Worm (Caenorhabditis elegans) whole organism, L4 larva: ENCODE measurements around the gene dct-18.

Experiments used
- F10B5.3 ChIP-seq: sonication (generic microtip); optimal IDR thresholded peaks from 2 replicates; lab custom pipeline; 2016; ENCODE audit warnings: mild to moderate bottlenecking, missing genetic modification characterization, missing compliant biosample characterization
- T20F7.1 ChIP-seq: fragments of 200-800 bp; sonication (Bioruptor generic); optimal IDR thresholded peaks from 2 replicates; lab custom pipeline; 2018; ENCODE audit warnings: mild to moderate bottlenecking, missing genetic modification characterization, missing compliant biosample characterization
- Y105C5A.15 ChIP-seq: fragments of 200-800 bp; sonication (Bioruptor generic); IDR thresholded peaks from 2 replicates; pipeline ENCODE4 v1.3.6; 2022; ENCODE audit warnings: missing genetic modification characterization, missing compliant biosample characterization
- Y5F2A.4 ChIP-seq: fragments of 200-800 bp; sonication (Bioruptor generic); optimal IDR thresholded peaks from 2 replicates; lab custom pipeline; 2018; ENCODE audit warnings: mild to moderate bottlenecking, missing genetic modification characterization, missing compliant biosample characterization
- Y75B8A.6 ChIP-seq: fragments of 200-800 bp; sonication (Bioruptor generic); IDR thresholded peaks from 2 replicates; pipeline ENCODE4 v1.3.6; 2022; ENCODE audit warnings: missing genetic modification reagents, missing genetic modification characterization, missing compliant biosample characterization
- aha-1 ChIP-seq: fragments of 150-350 bp; peaks from one replicate; lab custom pipeline; 2014; ENCODE audit warnings: missing biosample characterization, missing genetic modification characterization
- arid-1 ChIP-seq: fragments of 200-800 bp; sonication (Bioruptor generic); conservative IDR thresholded peaks from 2 replicates; pipeline ENCODE4 v1.3.6; 2022; ENCODE audit warnings: missing genetic modification reagents, missing genetic modification characterization, missing compliant biosample characterization
- attf-4 ChIP-seq: sonication (generic microtip); optimal IDR thresholded peaks from 3 replicates; lab custom pipeline; 2017; ENCODE audit warnings: missing biosample characterization, missing genetic modification characterization
- cey-2 ChIP-seq: sonication (generic microtip); optimal IDR thresholded peaks from 3 replicates; lab custom pipeline; 2017; ENCODE audit warnings: missing genetic modification characterization, mild to moderate bottlenecking, missing compliant biosample characterization, antibody characterized with exemption, borderline replicate concordance; ENCODE audit not compliant: insufficient read depth
- daf-16 ChIP-seq, 3 experiments: sonication (generic microtip); optimal IDR thresholded peaks; 2 replicates each; lab custom pipeline; 2016 to 2017; ENCODE audit warnings: missing genetic modification characterization in 3 of 3, missing genetic modification reagents in 3 of 3, mild to moderate bottlenecking in 2 of 3, missing compliant biosample characterization in 2 of 3, missing biosample characterization in 1 of 3, moderate library complexity in 1 of 3
- daf-19 ChIP-seq: fragments of 200-800 bp; sonication (Bioruptor generic); conservative IDR thresholded peaks from 2 replicates; pipeline ENCODE4 v1.3.6; 2022; ENCODE audit warnings: missing genetic modification characterization, missing compliant biosample characterization
- dmd-6 ChIP-seq: fragments of 200-800 bp; sonication (Bioruptor generic); IDR thresholded peaks from 2 replicates; pipeline ENCODE4 v1.3.6; 2022; ENCODE audit warnings: missing genetic modification reagents, missing genetic modification characterization, missing compliant biosample characterization
- dmd-9 ChIP-seq: fragments of 200-800 bp; sonication (Bioruptor generic); IDR thresholded peaks from 2 replicates; pipeline ENCODE4 v1.3.6; 2022; ENCODE audit warnings: missing genetic modification reagents, missing genetic modification characterization, missing compliant biosample characterization
- duxl-1 ChIP-seq: sonication (generic microtip); optimal IDR thresholded peaks from 2 replicates; lab custom pipeline; 2016; ENCODE audit warnings: mild to moderate bottlenecking, missing genetic modification characterization, moderate library complexity, missing compliant biosample characterization; ENCODE audit not compliant: poor library complexity
- dve-1 ChIP-seq: sonication (generic microtip); optimal IDR thresholded peaks from 2 replicates; lab custom pipeline; 2017; ENCODE audit warnings: antibody characterized with exemption, mild to moderate bottlenecking, missing genetic modification characterization, missing compliant biosample characterization; ENCODE audit not compliant: insufficient read depth
- egl-43 ChIP-seq: fragments of 200-800 bp; sonication (Bioruptor generic); IDR thresholded peaks from 2 replicates; pipeline ENCODE4 v1.3.6; 2022; ENCODE audit warnings: missing genetic modification reagents, missing genetic modification characterization, missing compliant biosample characterization
- gei-8 ChIP-seq: fragments of 200-800 bp; sonication (Bioruptor generic); optimal IDR thresholded peaks from 2 replicates; lab custom pipeline; 2018; ENCODE audit warnings: mild to moderate bottlenecking, missing genetic modification characterization, missing compliant biosample characterization
- hlh-11 ChIP-seq: fragments of 200-800 bp; sonication (Bioruptor generic); optimal IDR thresholded peaks from 2 replicates; lab custom pipeline; 2018; ENCODE audit warnings: mild to moderate bottlenecking, missing genetic modification characterization, missing compliant biosample characterization
- lin-15B ChIP-seq: fragments of 150-350 bp; sonication (generic microtip); optimal IDR thresholded peaks from 3 replicates; lab custom pipeline; 2014; ENCODE audit warnings: missing biosample characterization, missing genetic modification characterization
- lin-38 ChIP-seq: fragments of 200-800 bp; sonication (Bioruptor generic); IDR thresholded peaks from 2 replicates; pipeline ENCODE4 v1.3.6; 2022; ENCODE audit warnings: missing genetic modification reagents, missing genetic modification characterization, missing compliant biosample characterization
- lin-39 ChIP-seq: fragments of 150-350 bp; optimal IDR thresholded peaks from 2 replicates; lab custom pipeline; 2014; ENCODE audit warnings: missing biosample characterization, missing genetic modification reagents, missing genetic modification characterization
- lsy-2 ChIP-seq, 2 experiments: fragments of 150-350 bp in 1 of 2; sonication (generic microtip) in 1 of 2; optimal IDR thresholded peaks; 2 replicates each; lab custom pipeline; 2014 to 2017; ENCODE audit warnings: missing biosample characterization in 2 of 2, missing genetic modification characterization in 2 of 2
- madf-9 ChIP-seq: fragments of 200-800 bp; sonication (Bioruptor generic); conservative IDR thresholded peaks from 2 replicates; pipeline ENCODE4 v1.3.6; 2022; ENCODE audit warnings: missing genetic modification reagents, missing genetic modification characterization, missing compliant biosample characterization
- mdt-29 ChIP-seq: fragments of 200-800 bp; sonication (Bioruptor generic); IDR thresholded peaks from 2 replicates; pipeline ENCODE4 v1.3.6; 2022; ENCODE audit warnings: missing genetic modification reagents, missing genetic modification characterization, missing compliant biosample characterization
- nhr-10 ChIP-seq: fragments of 150-350 bp; optimal IDR thresholded peaks from 2 replicates; lab custom pipeline; 2014; ENCODE audit warnings: missing biosample characterization, missing genetic modification characterization
- nhr-102 ChIP-seq: sonication (generic microtip); optimal IDR thresholded peaks from 2 replicates; lab custom pipeline; 2016; ENCODE audit warnings: mild to moderate bottlenecking, missing genetic modification characterization, moderate library complexity, missing compliant biosample characterization
- nhr-28 ChIP-seq: fragments of 150-350 bp; optimal IDR thresholded peaks from 2 replicates; lab custom pipeline; 2014; ENCODE audit warnings: missing biosample characterization, missing genetic modification characterization
- pha-4 ChIP-seq, 2 experiments: fragments of 150-350 bp in 1 of 2; fragments of 200-800 bp in 1 of 2; sonication (Bioruptor generic) in 1 of 2; IDR thresholded peaks in 1 of 2; optimal IDR thresholded peaks in 1 of 2; 2 replicates each; pipeline versions ENCODE4 v1.3.6 to Lab custom; 2014 to 2022; ENCODE audit warnings: missing genetic modification characterization in 2 of 2, missing genetic modification reagents in 2 of 2, missing biosample characterization in 1 of 2, missing compliant biosample characterization in 1 of 2
- php-3 ChIP-seq: fragments of 200-800 bp; sonication (Bioruptor generic); IDR thresholded peaks from 2 replicates; pipeline ENCODE4 v1.3.6; 2022; ENCODE audit warnings: missing genetic modification reagents, missing genetic modification characterization, missing compliant biosample characterization
- pqm-1 ChIP-seq: sonication (generic microtip); optimal IDR thresholded peaks from 2 replicates; lab custom pipeline; 2017; ENCODE audit warnings: missing biosample characterization, missing genetic modification characterization
- skn-1 ChIP-seq: fragments of 150-350 bp; optimal IDR thresholded peaks from 2 replicates; lab custom pipeline; 2014; ENCODE audit warnings: missing biosample characterization, missing genetic modification characterization
- spr-3 ChIP-seq: fragments of 200-800 bp; sonication (Bioruptor generic); optimal IDR thresholded peaks from 2 replicates; lab custom pipeline; 2018; ENCODE audit warnings: mild to moderate bottlenecking, missing genetic modification characterization, missing compliant biosample characterization
- tag-97 ChIP-seq: fragments of 200-800 bp; sonication (Bioruptor generic); IDR thresholded peaks from 2 replicates; pipeline ENCODE4 v1.3.6; 2022; ENCODE audit warnings: missing genetic modification characterization, missing compliant biosample characterization
- zfp-3 ChIP-seq: fragments of 200-800 bp; sonication (Bioruptor generic); conservative IDR thresholded peaks from 2 replicates; pipeline ENCODE4 v1.3.6; 2022; ENCODE audit warnings: missing genetic modification reagents, missing genetic modification characterization, missing compliant biosample characterization
- zip-11 ChIP-seq: fragments of 200-800 bp; sonication (Bioruptor generic); IDR thresholded peaks from 2 replicates; pipeline ENCODE4 v1.3.6; 2022; ENCODE audit warnings: missing genetic modification characterization, missing compliant biosample characterization
- ztf-11 ChIP-seq: fragments of 150-350 bp; optimal IDR thresholded peaks from 2 replicates; lab custom pipeline; 2014; ENCODE audit warnings: missing biosample characterization, missing genetic modification characterization

Gene dct-18

ce11 chrII:12892407-12892806, 39.3 kb upstream of the dct-18 start:
- TF ChIP-seq pqm-1 (tag; lab: Kevin White, UChicago) (peak; percentile 74), arid-1 (GFP tag; lab: Robert Waterston, UW) (no peak), hlh-11 (tag; lab: Kevin White, UChicago) (peak; percentile 27), aha-1 (tag; lab: Kevin White, UChicago) (no peak), egl-43 (no peak), tag-97 (GFP tag; lab: Robert Waterston, UW) (no peak), daf-19 (no peak), skn-1 (tag; lab: Kevin White, UChicago) (no peak), dmd-9 (GFP tag; lab: Robert Waterston, UW) (no peak), attf-4 (tag; lab: Kevin White, UChicago) (no peak), daf-16 (GFP tag; optimal IDR thresholded peaks at IDR 0.05; lab: Kevin White, UChicago) (no peak), daf-16 (tag; optimal IDR thresholded peaks at IDR 0.05; lab: Kevin White, UChicago) (peak; percentile 88), php-3 (GFP tag; lab: Robert Waterston, UW) (peak; percentile 88), dmd-6 (peak; percentile 26; the same call in 1 of the 2 replicates), lin-38 (no peak), duxl-1 (tag; lab: Kevin White, UChicago) (no peak), cey-2 (tag; lab: Kevin White, UChicago) (no peak), zip-11 (no peak), nhr-28 (tag; lab: Kevin White, UChicago) (peak; percentile 74), ztf-11 (tag; lab: Kevin White, UChicago) (no peak), pha-4 (GFP tag; IDR thresholded peaks at IDR 0.05; lab: Robert Waterston, UW) (no peak), pha-4 (tag; optimal IDR thresholded peaks at IDR 0.05; lab: Kevin White, UChicago) (no peak), Y75B8A.6 (GFP tag; lab: Robert Waterston, UW) (no peak), madf-9 (no peak), lsy-2 (tag; optimal IDR thresholded peaks at IDR 0.05; lab: Kevin White, UChicago) (no peak), zfp-3 (GFP tag; lab: Robert Waterston, UW) (no peak), F10B5.3 (tag; lab: Kevin White, UChicago) (no peak), gei-8 (GFP tag; lab: Kevin White, UChicago) (no peak), T20F7.1 (GFP tag; lab: Kevin White, UChicago) (no peak), lin-39 (tag; lab: Kevin White, UChicago) (no peak), Y5F2A.4 (GFP tag; lab: Kevin White, UChicago) (no peak), lin-15B (tag; lab: Kevin White, UChicago) (no peak), Y105C5A.15 (no peak), nhr-102 (tag; lab: Kevin White, UChicago) (peak; percentile 56)

ce11 chrII:12895078-12895670, 36.5 kb upstream of the dct-18 start, which contains the start of the genes clec-62 and clec-63:
clec-62 (minus strand) TSS chrII:12895128.
clec-63 (plus strand) TSS chrII:12895638.
- TF ChIP-seq madf-9 (no peak), Y105C5A.15 (no peak), mdt-29 (GFP tag; lab: Robert Waterston, UW) (no peak), dve-1 (tag; lab: Kevin White, UChicago) (peak; percentile 64), php-3 (GFP tag; lab: Robert Waterston, UW) (peak; percentile 56), gei-8 (GFP tag; lab: Kevin White, UChicago) (no peak), nhr-10 (tag; lab: Kevin White, UChicago) (no peak), hlh-11 (tag; lab: Kevin White, UChicago) (peak; percentile 41), daf-16 (GFP tag; optimal IDR thresholded peaks at IDR 0.05; lab: Kevin White, UChicago) (no peak), daf-16 (tag; optimal IDR thresholded peaks at IDR 0.05; lab: Kevin White, UChicago) (peak; percentile 69), dmd-6 (peak; percentile 61), nhr-28 (tag; lab: Kevin White, UChicago) (peak; percentile 73), pqm-1 (tag; lab: Kevin White, UChicago) (peak; percentile 95), spr-3 (GFP tag; lab: Kevin White, UChicago) (no peak)
